Fruit fly (Drosophila melanogaster): ENCODE data around the gene CG14265.

The CG14265 gene

DNA sequence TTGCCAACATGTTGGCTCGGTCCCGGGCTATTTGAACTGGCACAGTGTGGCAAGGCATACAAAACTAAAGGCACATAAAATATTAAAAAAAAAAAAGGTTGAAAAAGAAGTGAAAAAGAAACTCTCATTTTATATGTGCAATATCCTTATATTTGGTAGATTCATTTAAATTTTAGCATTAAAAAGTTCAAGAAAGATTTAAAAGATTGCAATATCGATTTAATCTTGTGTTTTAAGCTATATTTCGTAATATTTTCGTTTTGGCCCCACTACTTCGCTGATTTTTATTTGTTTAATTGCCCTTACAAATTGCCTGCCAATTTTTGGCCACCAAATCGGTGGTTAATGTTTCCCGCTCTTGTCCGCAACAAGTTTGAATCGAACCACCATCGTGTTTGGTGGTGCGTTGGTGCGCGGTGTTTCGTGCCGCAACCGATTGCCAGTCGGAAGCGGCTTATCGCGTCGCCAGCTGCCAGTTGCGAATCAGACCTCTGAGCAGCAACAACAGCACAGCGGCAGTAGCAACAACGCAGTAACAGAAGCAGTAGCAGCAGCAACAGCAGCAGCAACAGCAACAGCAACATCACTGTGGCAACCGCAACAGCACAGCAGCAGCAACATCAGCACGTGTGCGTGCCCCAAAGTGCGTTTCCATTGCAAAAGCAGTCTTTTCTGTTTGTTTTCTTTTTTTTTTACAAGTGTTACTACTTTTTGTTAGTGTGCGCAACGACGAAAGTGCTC is 19.3 kb upstream of the CG14265 start (continued):
- peak; percentile 94 for TF ChIP-seq CG32767 (GFP tag; IDR thresholded peaks at IDR 0.05)
- TF ChIP-seq pan (optimal IDR thresholded peaks at IDR 0.05), result no peak
- peak in 1 of 2 experiments; percentile 93 for TF ChIP-seq pan (GFP tag; optimal IDR thresholded peaks at IDR 0.05 in 1 of 2, IDR thresholded peaks at IDR 0.05 in 1 of 2)
- TF ChIP-seq CG12299 (tag; optimal IDR thresholded peaks at IDR 0.05), result peak; percentile 92
- TF ChIP-seq CG4328 (GFP tag; optimal IDR thresholded peaks at IDR 0.05), result peak; percentile 95
- peak; percentile 96 for TF ChIP-seq seq (GFP tag; IDR thresholded peaks at IDR 0.05)
- peak; percentile 93 for TF ChIP-seq shn (GFP tag; optimal IDR thresholded peaks at IDR 0.05)
- TF ChIP-seq Trl (optimal IDR thresholded peaks at IDR 0.05), result no peak
- peak; percentile 83 for TF ChIP-seq Trl (GFP tag; optimal IDR thresholded peaks at IDR 0.05)
- no peak for TF ChIP-seq dan (GFP tag; IDR thresholded peaks at IDR 0.05)
- peak; percentile 97 for TF ChIP-seq CG17361 (GFP tag; IDR thresholded peaks at IDR 0.05)
- peak; percentile 91 for TF ChIP-seq Blimp-1 (GFP tag; optimal IDR thresholded peaks at IDR 0.05)
- peak; percentile 91 for TF ChIP-seq H2.0 (GFP tag; IDR thresholded peaks at IDR 0.05)
- TF ChIP-seq CG7271 (tag; optimal IDR thresholded peaks at IDR 0.05), result peak; percentile 27
- TF ChIP-seq Dad (GFP tag; optimal IDR thresholded peaks at IDR 0.05), result peak; percentile 86
- peak; percentile 95 for TF ChIP-seq CG12104 (GFP tag; optimal IDR thresholded peaks at IDR 0.05)
- TF ChIP-seq CG7556 (GFP tag; optimal IDR thresholded peaks at IDR 0.05), result peak; percentile 99
- peak; percentile 85 for TF ChIP-seq B-H1 (GFP tag; IDR thresholded peaks at IDR 0.05)
- peak; percentile 93 for TF ChIP-seq CG17385 (GFP tag; optimal IDR thresholded peaks at IDR 0.05)
- peak; percentile 86 for TF ChIP-seq CG10267 (tag; optimal IDR thresholded peaks at IDR 0.05)
- TF ChIP-seq eyg (GFP tag; optimal IDR thresholded peaks at IDR 0.05), result peak; percentile 63
- TF ChIP-seq CG8089 (GFP tag; optimal IDR thresholded peaks at IDR 0.05), result peak; percentile 89
- TF ChIP-seq Med (GFP tag), result peak; percentile 95
- no peak for TF ChIP-seq Dref (GFP tag; IDR thresholded peaks at IDR 0.05)
- TF ChIP-seq slp2 (GFP tag; optimal IDR thresholded peaks at IDR 0.05), result peak; percentile 94
- no peak for TF ChIP-seq gfzf (GFP tag; optimal IDR thresholded peaks at IDR 0.05)
- TF ChIP-seq CHES-1-like (GFP tag; optimal IDR thresholded peaks at IDR 0.05), result peak; percentile 96
- peak; percentile 66 for TF ChIP-seq Doc2 (GFP tag; IDR thresholded peaks at IDR 0.05)
- TF ChIP-seq nerfin-2 (GFP tag; IDR thresholded peaks at IDR 0.05; ENCODE audit: partially characterized antibody), result no peak
- peak; percentile 78 for TF ChIP-seq trh (GFP tag; optimal IDR thresholded peaks at IDR 0.05)
- TF ChIP-seq p53 (GFP tag; optimal IDR thresholded peaks at IDR 0.05), result peak; percentile 3
- peak; percentile 96 for TF ChIP-seq CG10147 (GFP tag; optimal IDR thresholded peaks at IDR 0.05)
- no peak for TF ChIP-seq vnd (GFP tag; IDR thresholded peaks at IDR 0.05; ENCODE audit: partially characterized antibody)
- peak; percentile 93 for TF ChIP-seq so (GFP tag; IDR thresholded peaks at IDR 0.05)
- TF ChIP-seq ara (GFP tag; IDR thresholded peaks at IDR 0.05), result peak; percentile 77
- peak; percentile 92 for TF ChIP-seq tx (GFP tag; optimal IDR thresholded peaks at IDR 0.05)
- no peak; the same call in 1 of the 2 replicates for TF ChIP-seq bbx (GFP tag; IDR thresholded peaks at IDR 0.05; ENCODE audit: partially characterized antibody)
- no peak for TF ChIP-seq crol (GFP tag; IDR thresholded peaks at IDR 0.05)
- peak; percentile 95 for TF ChIP-seq Atf-2 (GFP tag; optimal IDR thresholded peaks at IDR 0.05)
- TF ChIP-seq CG2129 (GFP tag; IDR thresholded peaks at IDR 0.05; ENCODE audit: partially characterized antibody), result no peak
- peak; percentile 70 for TF ChIP-seq trem (tag; optimal IDR thresholded peaks at IDR 0.05)
- no peak for TF ChIP-seq Sin3A (optimal IDR thresholded peaks at IDR 0.05)
- TF ChIP-seq ro (GFP tag; IDR thresholded peaks at IDR 0.05), result peak; percentile 67
- no peak for TF ChIP-seq fd102C (GFP tag; optimal IDR thresholded peaks at IDR 0.05)
- peak; percentile 82 for TF ChIP-seq CG3065 (GFP tag; optimal IDR thresholded peaks at IDR 0.05)
- TF ChIP-seq sug (tag; optimal IDR thresholded peaks at IDR 0.05), result peak; percentile 87
- peak; percentile 95 for TF ChIP-seq dmrt99B (tag; optimal IDR thresholded peaks at IDR 0.05)
- no peak for TF ChIP-seq Scr (GFP tag; IDR thresholded peaks at IDR 0.05; ENCODE audit: partially characterized antibody)
- peak; percentile 93 for TF ChIP-seq CG4820 (GFP tag; optimal IDR thresholded peaks at IDR 0.05)
- peak; percentile 93 for TF ChIP-seq CG1792 (GFP tag; optimal IDR thresholded peaks at IDR 0.05)
- TF ChIP-seq CG8944 (GFP tag; optimal IDR thresholded peaks at IDR 0.05), result peak; percentile 87
